Worm (Caenorhabditis elegans) whole organism, L1 larva: ENCODE measurements around the gene frpr-10.

ENCODE experiments used
- aha-1 ChIP-seq: fragments of 150-350 bp; optimal IDR thresholded peaks from 2 replicates; lab custom pipeline; 2014; ENCODE audit warnings: missing biosample characterization, missing genetic modification characterization
- alr-1 ChIP-seq: fragments of 200-800 bp; sonication (Bioruptor generic); optimal IDR thresholded peaks from 2 replicates; lab custom pipeline; 2018; ENCODE audit warnings: borderline replicate concordance, mild to moderate bottlenecking, missing genetic modification characterization, missing compliant biosample characterization
- aly-2 ChIP-seq: fragments of 150-350 bp; optimal IDR thresholded peaks from 2 replicates; lab custom pipeline; 2014; ENCODE audit warnings: missing biosample characterization, missing genetic modification characterization
- blmp-1 ChIP-seq: fragments of 150-350 bp; optimal IDR thresholded peaks from 2 replicates; lab custom pipeline; 2014; ENCODE audit warnings: missing biosample characterization, missing genetic modification characterization
- ceh-63 ChIP-seq: fragments of 200-800 bp; sonication (Bioruptor generic); optimal IDR thresholded peaks from 2 replicates; lab custom pipeline; 2018; ENCODE audit warnings: mild to moderate bottlenecking, missing genetic modification characterization, missing compliant biosample characterization
- dpl-1 ChIP-seq, 3 experiments: fragments of 150-350 bp in 2 of 3; sonication (generic microtip) in 1 of 3; optimal IDR thresholded peaks; 2 replicates each; lab custom pipeline; 2014 to 2017; ENCODE audit warnings: missing biosample characterization in 3 of 3, missing genetic modification characterization in 3 of 3, missing genetic modification reagents in 3 of 3
- efl-3 ChIP-seq: fragments of 200-800 bp; sonication (Bioruptor generic); optimal IDR thresholded peaks from 2 replicates; lab custom pipeline; 2018; ENCODE audit warnings: mild to moderate bottlenecking, missing genetic modification characterization, missing compliant biosample characterization
- elt-2 ChIP-seq: sonication (generic microtip); optimal IDR thresholded peaks from 2 replicates; lab custom pipeline; 2016; ENCODE audit warnings: missing genetic modification characterization, mild to moderate bottlenecking, inconsistent platforms, missing compliant biosample characterization, missing genetic modification reagents
- elt-3 ChIP-seq, 6 experiments: fragments of 150-350 bp in 1 of 6; sonication (generic microtip); optimal IDR thresholded peaks; 2 replicates each; lab custom pipeline; 2017 to 2018; ENCODE audit warnings: missing biosample characterization in 6 of 6, missing genetic modification characterization in 6 of 6, inconsistent platforms in 1 of 6
- ets-5 ChIP-seq: fragments of 200-800 bp; sonication (Bioruptor generic); IDR thresholded peaks from 2 replicates; pipeline ENCODE4 v1.3.6; 2022; ENCODE audit warnings: missing genetic modification characterization, missing compliant biosample characterization
- fos-1 ChIP-seq: fragments of 150-350 bp; optimal IDR thresholded peaks from 2 replicates; lab custom pipeline; 2014; ENCODE audit warnings: missing biosample characterization, missing genetic modification characterization
- grh-1 ChIP-seq: fragments of 200-800 bp; sonication (Bioruptor generic); IDR thresholded peaks from 2 replicates; pipeline ENCODE4 v1.3.6; 2022; ENCODE audit warnings: missing genetic modification reagents, missing genetic modification characterization, missing compliant biosample characterization
- hlh-17 ChIP-seq: fragments of 200-800 bp; sonication (Bioruptor generic); optimal IDR thresholded peaks from 2 replicates; lab custom pipeline; 2018; ENCODE audit warnings: missing genetic modification characterization, mild to moderate bottlenecking, missing compliant biosample characterization, moderate library complexity, borderline replicate concordance
- hpl-2 ChIP-seq: fragments of 150-350 bp; optimal IDR thresholded peaks from 2 replicates; lab custom pipeline; 2014; ENCODE audit warnings: missing biosample characterization, missing genetic modification reagents, missing genetic modification characterization
- lin-35 ChIP-seq, 2 experiments: fragments of 150-350 bp; optimal IDR thresholded peaks; 2 replicates each; lab custom pipeline; 2014; ENCODE audit warnings: missing biosample characterization in 2 of 2, missing genetic modification characterization in 2 of 2, missing genetic modification reagents in 2 of 2
- lin-39 ChIP-seq: fragments of 150-350 bp; optimal IDR thresholded peaks from 2 replicates; lab custom pipeline; 2014; ENCODE audit warnings: missing biosample characterization, missing genetic modification reagents, missing genetic modification characterization
- lsy-2 ChIP-seq, 2 experiments: fragments of 150-350 bp; optimal IDR thresholded peaks; 2 replicates each; lab custom pipeline; 2014; ENCODE audit warnings: missing biosample characterization in 2 of 2, missing genetic modification characterization in 2 of 2
- mdl-1 ChIP-seq, 2 experiments: fragments of 150-350 bp; optimal IDR thresholded peaks; 2 replicates each; lab custom pipeline; 2014 to 2017; ENCODE audit warnings: missing biosample characterization in 2 of 2, missing genetic modification characterization in 2 of 2, inconsistent platforms in 1 of 2
- mep-1 ChIP-seq: fragments of 150-350 bp; optimal IDR thresholded peaks from 2 replicates; lab custom pipeline; 2014; ENCODE audit warnings: missing biosample characterization, missing genetic modification characterization
- nhr-12 ChIP-seq: sonication (generic microtip); optimal IDR thresholded peaks from 2 replicates; lab custom pipeline; 2017; ENCODE audit warnings: missing biosample characterization, missing genetic modification characterization
- nhr-19 ChIP-seq: fragments of 200-800 bp; sonication (Bioruptor generic); conservative IDR thresholded peaks from 2 replicates; pipeline ENCODE4 v1.3.6; 2022; ENCODE audit warnings: missing genetic modification characterization, missing compliant biosample characterization
- nhr-20 ChIP-seq: sonication (generic microtip); optimal IDR thresholded peaks from 2 replicates; lab custom pipeline; 2016; ENCODE audit warnings: mild to moderate bottlenecking, missing genetic modification characterization, missing compliant biosample characterization
- nhr-28 ChIP-seq: fragments of 150-350 bp; optimal IDR thresholded peaks from 2 replicates; lab custom pipeline; 2014; ENCODE audit warnings: missing biosample characterization, missing genetic modification characterization
- nhr-71 ChIP-seq: sonication (generic microtip); optimal IDR thresholded peaks from 2 replicates; lab custom pipeline; 2016; ENCODE audit warnings: mild to moderate bottlenecking, missing genetic modification characterization, moderate library complexity, missing compliant biosample characterization
- nhr-76 ChIP-seq: sonication (generic microtip); optimal IDR thresholded peaks from 2 replicates; lab custom pipeline; 2017; ENCODE audit warnings: missing biosample characterization, missing genetic modification characterization
- nhr-77 ChIP-seq: fragments of 150-350 bp; optimal IDR thresholded peaks from 2 replicates; lab custom pipeline; 2014; ENCODE audit warnings: missing biosample characterization, missing genetic modification characterization
- nhr-85 ChIP-seq: sonication (generic microtip); peaks from one replicate; lab custom pipeline; 2016; ENCODE audit warnings: missing genetic modification characterization, inconsistent platforms, missing compliant biosample characterization
- pag-3 ChIP-seq: sonication (generic microtip); optimal IDR thresholded peaks from 2 replicates; lab custom pipeline; 2017; ENCODE audit warnings: missing genetic modification characterization, mild to moderate bottlenecking, missing compliant biosample characterization, antibody characterized with exemption, borderline replicate concordance; ENCODE audit not compliant: insufficient read depth
- pqm-1 ChIP-seq: sonication (generic microtip); optimal IDR thresholded peaks from 3 replicates; lab custom pipeline; 2017; ENCODE audit warnings: missing biosample characterization, missing genetic modification characterization
- skn-1 ChIP-seq: fragments of 150-350 bp; optimal IDR thresholded peaks from 2 replicates; lab custom pipeline; 2014; ENCODE audit warnings: missing biosample characterization, missing genetic modification characterization
- sox-4 ChIP-seq: sonication (generic microtip); optimal IDR thresholded peaks from 2 replicates; lab custom pipeline; 2016; ENCODE audit warnings: missing genetic modification characterization, missing compliant biosample characterization
- sptf-1 ChIP-seq: fragments of 150-350 bp; optimal IDR thresholded peaks from 2 replicates; lab custom pipeline; 2014; ENCODE audit warnings: missing biosample characterization, missing genetic modification characterization
- swsn-7 ChIP-seq: sonication (generic microtip); optimal IDR thresholded peaks from 2 replicates; lab custom pipeline; 2016; ENCODE audit warnings: missing genetic modification characterization, missing compliant biosample characterization
- tbx-2 ChIP-seq: sonication (generic microtip); optimal IDR thresholded peaks from 2 replicates; lab custom pipeline; 2016; ENCODE audit warnings: missing genetic modification characterization, missing compliant biosample characterization
- unc-30 ChIP-seq: sonication (generic microtip); optimal IDR thresholded peaks from 2 replicates; lab custom pipeline; 2017; ENCODE audit warnings: missing biosample characterization, missing genetic modification characterization
- zag-1 ChIP-seq: fragments of 150-350 bp; optimal IDR thresholded peaks from 2 replicates; lab custom pipeline; 2014; ENCODE audit warnings: missing biosample characterization, missing genetic modification characterization
- zip-4 ChIP-seq: fragments of 200-800 bp; sonication (Bioruptor generic); optimal IDR thresholded peaks from 2 replicates; lab custom pipeline; 2018; ENCODE audit warnings: mild to moderate bottlenecking, missing genetic modification characterization, moderate library complexity, missing compliant biosample characterization
- ztf-11 ChIP-seq, 2 experiments: sonication (generic microtip); optimal IDR thresholded peaks; 2 replicates each; lab custom pipeline; 2016 to 2017; ENCODE audit warnings: missing genetic modification characterization in 2 of 2, missing biosample characterization in 1 of 2, missing compliant biosample characterization in 1 of 2
- ztf-4 ChIP-seq: fragments of 150-350 bp; optimal IDR thresholded peaks from 2 replicates; lab custom pipeline; 2014; ENCODE audit warnings: missing biosample characterization, missing genetic modification characterization

The frpr-10 gene

ce11 chrIV:7983728-7984346, 26.2 kb downstream of the frpr-10 start (continued):
- TF ChIP-seq zip-4 (GFP tag; lab: Kevin White, UChicago) (no peak), aly-2 (tag; lab: Kevin White, UChicago) (peak; percentile 50), lin-39 (tag; lab: Kevin White, UChicago) (no peak), ztf-4 (tag; lab: Kevin White, UChicago) (no peak), blmp-1 (tag; lab: Kevin White, UChicago) (no peak), lin-35 (GFP tag; optimal IDR thresholded peaks at IDR 0.05; lab: Kevin White, UChicago) (no peak), pag-3 (tag; lab: Kevin White, UChicago) (no peak)

- TF ChIP-seq elt-3 (tag; optimal IDR thresholded peaks at IDR 0.05; lab: Kevin White, UChicago), result peak in 5 of 6 experiments; percentile 31 to 99 (median 85)
- peak; percentile 2 for TF ChIP-seq elt-2
- TF ChIP-seq blmp-1 (tag; lab: Kevin White, UChicago), result peak; percentile 55
- TF ChIP-seq sox-4 (tag; lab: Kevin White, UChicago), result no peak
- TF ChIP-seq nhr-19 (GFP tag; lab: Robert Waterston, UW), result no peak
These were observed 28.1 kb downstream of the frpr-10 start for ce11 chrIV:7985737-7986136.

ce11 chrIV:7987083-7987482, 29.5 kb downstream of the frpr-10 start, which contains the start of gene mec-17:
Gene mec-17 (minus strand): TSS chrIV:7987183.
- TF ChIP-seq swsn-7, result no peak
- no peak for TF ChIP-seq ztf-11 (tag; optimal IDR thresholded peaks at IDR 0.05; lab: Kevin White, UChicago)
- TF ChIP-seq pqm-1 (tag; lab: Kevin White, UChicago), result no peak
- no peak for TF ChIP-seq nhr-20
- no peak for TF ChIP-seq nhr-71
- TF ChIP-seq pag-3 (tag; lab: Kevin White, UChicago), result no peak
- TF ChIP-seq nhr-76 (tag; lab: Kevin White, UChicago), result no peak
- no peak for TF ChIP-seq tbx-2
- TF ChIP-seq alr-1, result no peak
- TF ChIP-seq nhr-77 (tag; lab: Kevin White, UChicago), result no peak
- no peak for TF ChIP-seq unc-30 (tag; lab: Kevin White, UChicago)
- TF ChIP-seq dpl-1 (GFP tag; optimal IDR thresholded peaks at IDR 0.05; lab: Kevin White, UChicago), result no peak
- TF ChIP-seq ets-5 (GFP tag; lab: Robert Waterston, UW), result no peak
- no peak for TF ChIP-seq sptf-1
- TF ChIP-seq zag-1 (tag; lab: Kevin White, UChicago), result no peak
- no peak for TF ChIP-seq nhr-85 (tag; lab: Kevin White, UChicago)
- no peak for TF ChIP-seq mdl-1 (tag; optimal IDR thresholded peaks at IDR 0.05; lab: Kevin White, UChicago)

- no peak for TF ChIP-seq aha-1 (tag; lab: Kevin White, UChicago)
- TF ChIP-seq efl-3, result no peak
- no peak for TF ChIP-seq hpl-2
- TF ChIP-seq lsy-2 (tag; optimal IDR thresholded peaks at IDR 0.05; lab: Kevin White, UChicago), result no peak
- no peak for TF ChIP-seq nhr-12 (tag; lab: Kevin White, UChicago)
- no peak for TF ChIP-seq nhr-28 (tag; lab: Kevin White, UChicago)
- no peak for TF ChIP-seq skn-1 (tag; lab: Kevin White, UChicago)
- no peak for TF ChIP-seq ztf-11 (tag; optimal IDR thresholded peaks at IDR 0.05; lab: Kevin White, UChicago)
- no peak for TF ChIP-seq hlh-17 (GFP tag; lab: Kevin White, UChicago)
- no peak for TF ChIP-seq ceh-63 (GFP tag; lab: Kevin White, UChicago)
- no peak for TF ChIP-seq dpl-1 (GFP tag; optimal IDR thresholded peaks at IDR 0.05; lab: Kevin White, UChicago)
- TF ChIP-seq fos-1 (tag; lab: Kevin White, UChicago), result no peak
- TF ChIP-seq grh-1, result no peak
- TF ChIP-seq unc-30 (tag; lab: Kevin White, UChicago), result no peak
- no peak for TF ChIP-seq mep-1 (tag; lab: Kevin White, UChicago)
- no peak for TF ChIP-seq nhr-19 (GFP tag; lab: Robert Waterston, UW)
These were observed 30.8 kb downstream of the frpr-10 start, which contains the start of gene col-115 for ce11 chrIV:7988385-7988784. Gene col-115 (plus strand): TSS chrIV:7988685.
